Worm (Caenorhabditis elegans) whole organism, early embryonic: Measurements from ENCODE around the gene fbxa-141.

Experiments used
- F13C5.2 ChIP-seq: sonication (generic microtip); optimal IDR thresholded peaks from 2 replicates; lab custom pipeline; 2017; ENCODE audit warnings: mild to moderate bottlenecking, missing genetic modification characterization, inconsistent platforms, missing compliant biosample characterization
- aly-1 ChIP-seq: sonication (generic microtip); optimal IDR thresholded peaks from 2 replicates; lab custom pipeline; 2016; ENCODE audit warnings: missing genetic modification characterization, missing compliant biosample characterization
- ama-1 ChIP-seq: fragments of 150-350 bp; optimal IDR thresholded peaks from 2 replicates; lab custom pipeline; 2014
- ceh-13 ChIP-seq: fragments of 200-800 bp; sonication (Bioruptor generic); optimal IDR thresholded peaks from 2 replicates; lab custom pipeline; 2018; ENCODE audit warnings: mild to moderate bottlenecking, missing genetic modification characterization, missing compliant biosample characterization
- ceh-36 ChIP-seq: sonication (generic microtip); optimal IDR thresholded peaks from 2 replicates; lab custom pipeline; 2016; ENCODE audit warnings: missing genetic modification characterization, inconsistent platforms, missing compliant biosample characterization
- flt-1 ChIP-seq: fragments of 200-800 bp; sonication (Bioruptor generic); IDR thresholded peaks from 2 replicates; pipeline ENCODE4 v1.3.6; 2022; ENCODE audit warnings: missing genetic modification characterization, missing compliant biosample characterization
- hmbx-1 ChIP-seq: sonication (generic microtip); optimal IDR thresholded peaks from 2 replicates; lab custom pipeline; 2016; ENCODE audit warnings: mild to moderate bottlenecking, missing genetic modification characterization, missing compliant biosample characterization
- pes-1 ChIP-seq: fragments of 200-800 bp; sonication (Bioruptor generic); IDR thresholded peaks from 2 replicates; pipeline ENCODE4 v1.3.6; 2022; ENCODE audit warnings: missing genetic modification reagents, missing genetic modification characterization, missing compliant biosample characterization
- scrt-1 ChIP-seq: fragments of 200-800 bp; sonication (Bioruptor generic); IDR thresholded peaks from 2 replicates; pipeline ENCODE4 v1.3.6; 2022; ENCODE audit warnings: missing genetic modification characterization, missing compliant biosample characterization
- sea-1 ChIP-seq: fragments of 200-800 bp; sonication (Bioruptor generic); conservative IDR thresholded peaks from 2 replicates; pipeline ENCODE4 v1.3.6; 2022; ENCODE audit warnings: missing genetic modification characterization, missing compliant biosample characterization
- tbx-37 ChIP-seq: fragments of 200-800 bp; sonication (Bioruptor generic); conservative IDR thresholded peaks from 2 replicates; pipeline ENCODE4 v1.3.6; 2022; ENCODE audit warnings: missing genetic modification reagents, missing genetic modification characterization, missing compliant biosample characterization
- tra-4 ChIP-seq: sonication (generic microtip); optimal IDR thresholded peaks from 2 replicates; lab custom pipeline; 2017; ENCODE audit warnings: missing genetic modification characterization, missing compliant biosample characterization

- TF ChIP-seq F13C5.2 (tag; lab: Kevin White, UChicago): no peak
- no peak for TF ChIP-seq tbx-37
- TF ChIP-seq hmbx-1 (tag; lab: Kevin White, UChicago): no peak
- TF ChIP-seq ceh-36 (tag; lab: Kevin White, UChicago): no peak
- TF ChIP-seq sea-1 (GFP tag; lab: Robert Waterston, UW): no peak
- TF ChIP-seq scrt-1: no peak
- TF ChIP-seq ama-1: no peak
- TF ChIP-seq tra-4 (tag; lab: Kevin White, UChicago): no peak
- no peak for TF ChIP-seq ceh-13 (GFP tag; lab: Kevin White, UChicago)
- TF ChIP-seq flt-1 (GFP tag; lab: Robert Waterston, UW): no peak
- no peak for TF ChIP-seq pes-1 (GFP tag; lab: Robert Waterston, UW)
- no peak for TF ChIP-seq aly-1
Observed at ce11 chrX:14492441-14492840, 20.3 kb downstream of the fbxa-141 start.
